Worm (Caenorhabditis elegans): ENCODE data around the gene T26C5.5.

T26C5.5 gene

DNA sequence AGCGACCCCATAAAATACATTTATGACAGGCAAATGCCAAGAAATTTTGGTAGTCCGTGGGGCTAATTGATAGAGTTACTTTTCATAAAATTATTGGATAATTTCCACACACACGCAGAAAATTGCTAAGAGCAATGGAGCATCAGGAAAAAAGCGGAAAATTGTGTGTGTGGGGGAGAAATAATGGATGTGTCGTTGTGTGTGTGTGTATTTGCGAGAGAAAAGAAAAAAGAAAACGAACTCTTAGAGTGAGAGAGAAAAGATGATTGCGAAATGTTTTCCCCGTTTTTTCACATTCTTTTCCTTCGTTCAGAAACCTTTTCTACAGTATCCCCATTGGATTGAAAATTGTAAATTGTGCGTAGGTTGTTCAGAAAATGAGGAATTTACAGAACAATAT, 35.0 kb upstream of the T26C5.5 start:
- TF ChIP-seq flt-1 (GFP tag; IDR thresholded peaks at IDR 0.05) (no peak), T22C8.4 (GFP tag; IDR thresholded peaks at IDR 0.05) (no peak), ztf-23 (GFP tag; IDR thresholded peaks at IDR 0.05) (no peak), ref-1 (GFP tag; conservative IDR thresholded peaks at IDR 0.05) (no peak), tab-1 (GFP tag; IDR thresholded peaks at IDR 0.05) (no peak), cog-1 (tag; optimal IDR thresholded peaks at IDR 0.05) (no peak), ztf-29 (GFP tag; IDR thresholded peaks at IDR 0.05) (no peak), klf-2 (GFP tag; conservative IDR thresholded peaks at IDR 0.05) (no peak), med-1 (GFP tag; optimal IDR thresholded peaks at IDR 0.05; ENCODE audit: insufficient read depth) (no peak)

DNA sequence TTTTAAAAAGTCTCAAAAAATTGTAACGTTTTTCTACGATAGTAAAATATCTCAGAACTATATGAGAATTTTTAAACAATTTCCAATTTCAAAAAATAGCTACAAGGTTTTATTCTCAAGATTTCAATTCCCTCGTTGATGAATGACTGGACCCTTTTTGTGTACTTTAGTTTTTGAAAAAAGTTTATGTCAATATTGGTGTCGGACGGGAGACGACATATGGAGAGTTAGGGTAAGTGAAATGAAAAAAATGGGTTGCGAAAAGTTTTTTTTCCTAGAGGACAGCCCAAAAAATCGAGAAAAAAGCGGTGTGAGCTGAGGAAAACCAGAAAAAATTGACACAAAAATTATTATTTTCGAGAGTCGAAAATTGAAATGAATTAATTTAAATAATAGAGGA, 34.3 kb upstream of the T26C5.5 start:
- no peak for TF ChIP-seq ref-1 (GFP tag; conservative IDR thresholded peaks at IDR 0.05)
- TF ChIP-seq ztf-23 (GFP tag; IDR thresholded peaks at IDR 0.05): no peak
- TF ChIP-seq ztf-29 (GFP tag; IDR thresholded peaks at IDR 0.05): no peak
- no peak for TF ChIP-seq klf-2 (GFP tag; conservative IDR thresholded peaks at IDR 0.05)
- no peak for TF ChIP-seq cog-1 (tag; optimal IDR thresholded peaks at IDR 0.05)
- TF ChIP-seq flt-1 (GFP tag; IDR thresholded peaks at IDR 0.05): no peak
- no peak for TF ChIP-seq med-1 (GFP tag; optimal IDR thresholded peaks at IDR 0.05; ENCODE audit: insufficient read depth)
- TF ChIP-seq tab-1 (GFP tag; IDR thresholded peaks at IDR 0.05): no peak
- no peak for TF ChIP-seq T22C8.4 (GFP tag; IDR thresholded peaks at IDR 0.05)

DNA sequence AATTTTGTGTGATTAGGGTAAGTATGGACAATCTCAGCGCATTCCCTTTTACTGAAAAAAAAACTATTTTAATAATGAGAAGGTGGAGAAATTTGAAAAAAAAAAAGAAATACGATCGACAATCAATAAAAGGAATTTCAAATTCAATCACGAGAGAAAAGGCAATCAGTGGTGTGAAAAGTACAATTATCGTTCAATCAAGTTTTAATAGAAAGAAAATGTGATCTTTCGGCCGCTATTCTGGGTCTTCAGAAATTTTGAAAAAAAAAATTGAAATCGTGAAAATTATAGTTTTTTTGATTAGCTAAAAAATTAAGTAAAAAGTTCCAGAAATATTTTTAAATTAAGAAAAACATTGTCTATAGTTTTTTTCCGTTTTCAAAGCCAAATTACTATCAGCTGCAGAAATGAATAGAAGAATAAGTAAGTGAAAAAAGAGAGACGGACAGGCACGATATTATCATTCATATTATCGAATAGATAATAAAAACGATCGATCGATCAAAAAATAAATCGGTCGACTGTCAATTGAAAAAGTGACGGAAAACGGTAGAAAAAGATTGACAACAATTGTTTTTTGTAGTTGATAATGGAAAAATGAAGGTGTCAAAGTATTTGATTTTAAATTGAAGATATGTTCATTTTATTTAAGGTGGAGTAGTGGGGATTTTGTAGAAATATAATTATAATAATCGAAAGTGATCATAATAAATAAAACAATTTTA, 33.7 kb upstream of the T26C5.5 start, which contains the start of gene gldi-3:
Gene gldi-3 (minus strand): TSS at position 51 of the 725 bp plus-strand sequence.
- TF ChIP-seq ztf-29 (GFP tag; IDR thresholded peaks at IDR 0.05) (no peak), klf-2 (GFP tag; conservative IDR thresholded peaks at IDR 0.05) (no peak), med-1 (GFP tag; optimal IDR thresholded peaks at IDR 0.05; ENCODE audit: insufficient read depth) (no peak)

DNA sequence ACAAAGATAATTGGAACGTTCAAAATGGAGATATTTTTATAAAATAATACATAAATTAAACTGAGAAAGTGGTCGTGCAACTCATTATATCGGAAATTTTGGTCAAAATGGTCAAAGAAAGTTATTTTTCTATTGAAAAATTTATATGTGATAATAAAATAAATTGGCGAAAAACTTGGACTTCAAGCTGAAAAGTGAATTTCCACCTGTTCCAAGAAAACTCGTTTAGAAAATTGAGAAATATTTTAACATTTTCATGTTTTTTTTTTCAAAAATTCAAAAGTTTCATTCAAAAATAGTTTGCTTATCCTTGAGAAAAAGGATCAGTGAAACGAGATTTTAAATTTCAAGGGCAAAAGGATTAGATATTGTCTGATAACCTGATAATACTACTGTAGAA, 32.5 kb upstream of the T26C5.5 start:
- no peak for TF ChIP-seq tab-1 (GFP tag; IDR thresholded peaks at IDR 0.05)

DNA sequence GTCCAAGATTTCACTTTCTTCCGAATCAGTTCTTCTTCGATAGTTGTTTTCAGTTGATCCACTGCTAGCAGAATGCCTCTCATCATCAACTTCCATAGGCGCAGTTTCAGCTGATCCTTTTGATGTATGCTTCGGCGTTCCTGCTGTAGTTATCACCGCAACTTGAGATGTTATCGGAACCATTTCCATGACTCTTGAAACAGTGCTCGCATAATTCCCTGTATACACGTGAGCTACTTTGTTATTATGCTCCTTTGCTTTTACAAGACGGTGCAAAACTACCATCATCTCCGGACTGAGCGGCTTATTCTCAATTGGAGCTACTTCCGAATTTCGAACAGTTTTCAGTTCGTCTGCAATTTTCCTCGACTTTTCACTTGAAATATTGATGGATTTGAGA, 30.6 kb upstream of the T26C5.5 start:
- TF ChIP-seq cog-1 (tag; optimal IDR thresholded peaks at IDR 0.05): no peak
- no peak for TF ChIP-seq ref-1 (GFP tag; conservative IDR thresholded peaks at IDR 0.05)
- TF ChIP-seq med-1 (GFP tag; optimal IDR thresholded peaks at IDR 0.05; ENCODE audit: insufficient read depth): no peak
- no peak for TF ChIP-seq ztf-29 (GFP tag; IDR thresholded peaks at IDR 0.05)
- no peak for TF ChIP-seq tab-1 (GFP tag; IDR thresholded peaks at IDR 0.05)
- no peak for TF ChIP-seq T22C8.4 (GFP tag; IDR thresholded peaks at IDR 0.05)
- TF ChIP-seq ztf-23 (GFP tag; IDR thresholded peaks at IDR 0.05): no peak
- no peak for TF ChIP-seq klf-2 (GFP tag; conservative IDR thresholded peaks at IDR 0.05)
- TF ChIP-seq flt-1 (GFP tag; IDR thresholded peaks at IDR 0.05): no peak

DNA sequence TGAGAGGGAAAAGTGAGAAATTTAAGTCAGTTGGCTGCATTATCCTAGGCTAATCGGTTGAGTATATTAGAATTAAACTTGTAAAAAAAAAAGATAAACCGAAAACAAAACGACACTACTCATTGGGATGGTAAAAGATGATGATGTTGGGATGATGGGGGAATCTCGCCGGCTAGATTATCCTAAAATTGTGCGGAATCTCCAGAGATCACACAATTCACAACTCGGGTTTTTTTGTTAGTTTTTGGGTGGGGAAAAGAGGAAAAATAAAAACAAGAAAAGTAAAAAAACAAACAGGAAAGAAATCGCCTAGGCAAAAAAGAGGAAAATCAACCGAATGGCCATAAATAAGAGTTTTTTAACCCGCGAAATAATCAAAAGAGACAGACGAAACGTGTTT, 28.6 kb upstream of the T26C5.5 start:
- no peak for TF ChIP-seq ref-1 (GFP tag; conservative IDR thresholded peaks at IDR 0.05)
- TF ChIP-seq cog-1 (tag; optimal IDR thresholded peaks at IDR 0.05): no peak

ce11 chrII:9274734-9275133, 28.2 kb upstream of the T26C5.5 start:
- TF ChIP-seq cog-1 (tag; optimal IDR thresholded peaks at IDR 0.05): no peak
- TF ChIP-seq klf-2 (GFP tag; conservative IDR thresholded peaks at IDR 0.05): no peak
- TF ChIP-seq T22C8.4 (GFP tag; IDR thresholded peaks at IDR 0.05): no peak
- TF ChIP-seq ref-1 (GFP tag; conservative IDR thresholded peaks at IDR 0.05): no peak
- no peak for TF ChIP-seq ztf-29 (GFP tag; IDR thresholded peaks at IDR 0.05)
- TF ChIP-seq med-1 (GFP tag; optimal IDR thresholded peaks at IDR 0.05; ENCODE audit: insufficient read depth): no peak
- no peak for TF ChIP-seq tab-1 (GFP tag; IDR thresholded peaks at IDR 0.05)
- TF ChIP-seq ztf-23 (GFP tag; IDR thresholded peaks at IDR 0.05): no peak
- TF ChIP-seq flt-1 (GFP tag; IDR thresholded peaks at IDR 0.05): no peak

DNA sequence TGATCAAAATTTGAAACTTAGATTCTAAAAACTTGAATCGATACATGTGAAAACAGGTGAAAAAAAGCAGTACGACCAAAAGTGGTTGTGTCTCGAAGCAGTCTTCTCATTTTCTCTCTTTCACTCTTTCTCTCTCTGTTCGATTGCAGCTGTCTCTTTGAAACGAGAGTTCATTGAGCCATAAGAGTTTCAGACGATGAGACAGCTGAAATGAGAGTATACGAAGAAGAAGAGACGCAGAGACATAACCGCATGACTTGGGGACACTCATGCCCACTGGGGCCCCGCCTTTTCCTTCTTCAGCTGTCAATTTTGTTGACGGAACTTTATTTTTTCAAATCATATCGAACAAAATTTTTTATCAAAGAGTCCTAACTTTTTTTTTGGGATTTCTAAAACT, 27.4 kb upstream of the T26C5.5 start:
- TF ChIP-seq flt-1 (GFP tag; IDR thresholded peaks at IDR 0.05): no peak
- TF ChIP-seq ref-1 (GFP tag; conservative IDR thresholded peaks at IDR 0.05): no peak
- TF ChIP-seq tab-1 (GFP tag; IDR thresholded peaks at IDR 0.05): no peak
- TF ChIP-seq T22C8.4 (GFP tag; IDR thresholded peaks at IDR 0.05): no peak
- no peak for TF ChIP-seq cog-1 (tag; optimal IDR thresholded peaks at IDR 0.05)
- no peak for TF ChIP-seq ztf-23 (GFP tag; IDR thresholded peaks at IDR 0.05)
- no peak for TF ChIP-seq klf-2 (GFP tag; conservative IDR thresholded peaks at IDR 0.05)
- no peak for TF ChIP-seq med-1 (GFP tag; optimal IDR thresholded peaks at IDR 0.05; ENCODE audit: insufficient read depth)
- no peak for TF ChIP-seq ztf-29 (GFP tag; IDR thresholded peaks at IDR 0.05)

DNA sequence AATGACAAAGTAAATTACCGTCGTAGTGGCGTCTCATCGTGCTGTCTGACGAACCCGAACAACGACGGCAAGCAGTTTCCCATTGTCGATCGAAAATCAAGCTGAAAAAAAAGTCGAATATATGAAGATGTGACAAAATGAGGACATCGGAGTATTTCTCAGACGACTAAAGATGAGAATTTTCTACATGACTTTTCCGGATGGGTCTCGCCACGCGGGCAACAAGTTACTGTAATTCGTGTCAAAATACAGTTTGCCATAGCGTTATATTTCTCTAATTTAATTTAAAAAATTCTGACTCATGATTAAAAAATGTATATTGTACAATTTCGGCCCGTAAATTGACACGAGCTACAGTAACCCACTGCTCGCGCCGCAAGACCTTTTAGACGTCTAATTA, 26.4 kb upstream of the T26C5.5 start, which contains the start of gene C01G6.4:
Gene C01G6.4 (minus strand): TSS at position 101 of the 400 bp plus-strand sequence.
- TF ChIP-seq cog-1 (tag; optimal IDR thresholded peaks at IDR 0.05) (no peak), tab-1 (GFP tag; IDR thresholded peaks at IDR 0.05) (no peak), flt-1 (GFP tag; IDR thresholded peaks at IDR 0.05) (no peak), T22C8.4 (GFP tag; IDR thresholded peaks at IDR 0.05) (no peak), med-1 (GFP tag; optimal IDR thresholded peaks at IDR 0.05; ENCODE audit: insufficient read depth) (no peak), ztf-29 (GFP tag; IDR thresholded peaks at IDR 0.05) (no peak), ref-1 (GFP tag; conservative IDR thresholded peaks at IDR 0.05) (no peak), ztf-23 (GFP tag; IDR thresholded peaks at IDR 0.05) (no peak), klf-2 (GFP tag; conservative IDR thresholded peaks at IDR 0.05) (no peak)

- TF ChIP-seq klf-2 (GFP tag; conservative IDR thresholded peaks at IDR 0.05) (no peak), tab-1 (GFP tag; IDR thresholded peaks at IDR 0.05) (no peak), T22C8.4 (GFP tag; IDR thresholded peaks at IDR 0.05) (no peak), ref-1 (GFP tag; conservative IDR thresholded peaks at IDR 0.05) (no peak)
Observed at ce11 chrII:9271285-9271684, 24.7 kb upstream of the T26C5.5 start.
